Worm (Caenorhabditis elegans): ENCODE results near the gene fbxa-105.

ce11 chrV:7437538-7437937, 45.7 kb upstream of the fbxa-105 start, which contains the start of gene F25E5.9:
- no peak for TF ChIP-seq nhr-237 (tag; optimal IDR thresholded peaks at IDR 0.05)
- peak; percentile 7 for TF ChIP-seq lin-15B (tag; optimal IDR thresholded peaks at IDR 0.05)
- no peak for TF ChIP-seq elt-2 (tag; optimal IDR thresholded peaks at IDR 0.05)
- no peak for TF ChIP-seq unc-62 (GFP tag; optimal IDR thresholded peaks at IDR 0.05)
- TF ChIP-seq zag-1 (tag; optimal IDR thresholded peaks at IDR 0.05), result no peak
- no peak for TF ChIP-seq elt-3 (tag; optimal IDR thresholded peaks at IDR 0.05)
